Worm (Caenorhabditis elegans): Measurements from ENCODE around the gene Y51H4A.938.

ce11 chrIV:16526038-16526437 is 45.0 kb downstream of the Y51H4A.938 start, which contains the start of gene Y51H4A.5:
- TF ChIP-seq mep-1 (tag; optimal IDR thresholded peaks at IDR 0.05), result no peak
- TF ChIP-seq lsy-2 (tag; optimal IDR thresholded peaks at IDR 0.05), result no peak
- no peak for TF ChIP-seq mab-5 (tag; optimal IDR thresholded peaks at IDR 0.05)
